Worm (Caenorhabditis elegans) whole organism, L1 larva: ENCODE data around the gene C48B4.9.

Source experiments
- C16A3.4 ChIP-seq: fragments of 150-350 bp; optimal IDR thresholded peaks from 2 replicates; lab custom pipeline; 2014; ENCODE audit warnings: missing biosample characterization, missing genetic modification characterization
- F16B12.6 ChIP-seq: fragments of 150-350 bp; optimal IDR thresholded peaks from 2 replicates; lab custom pipeline; 2014; ENCODE audit warnings: missing biosample characterization, missing genetic modification characterization
- aha-1 ChIP-seq: fragments of 150-350 bp; optimal IDR thresholded peaks from 2 replicates; lab custom pipeline; 2014; ENCODE audit warnings: missing biosample characterization, missing genetic modification characterization
- aly-2 ChIP-seq: fragments of 150-350 bp; optimal IDR thresholded peaks from 2 replicates; lab custom pipeline; 2014; ENCODE audit warnings: missing biosample characterization, missing genetic modification characterization
- blmp-1 ChIP-seq: fragments of 150-350 bp; optimal IDR thresholded peaks from 2 replicates; lab custom pipeline; 2014; ENCODE audit warnings: missing biosample characterization, missing genetic modification characterization
- ceh-63 ChIP-seq: fragments of 200-800 bp; sonication (Bioruptor generic); optimal IDR thresholded peaks from 2 replicates; lab custom pipeline; 2018; ENCODE audit warnings: mild to moderate bottlenecking, missing genetic modification characterization, missing compliant biosample characterization
- ceh-82 ChIP-seq, 3 experiments: fragments of 150-350 bp in 1 of 3; sonication (generic microtip) in 2 of 3; optimal IDR thresholded peaks; 2 replicates each; lab custom pipeline; 2014 to 2017; ENCODE audit warnings: missing biosample characterization in 3 of 3, missing genetic modification characterization in 3 of 3
- efl-1 ChIP-seq, 4 experiments: fragments of 150-350 bp; optimal IDR thresholded peaks in 3 of 4; peaks in 1 of 4; 1 replicate in 1 of 4; 2 replicates in 3 of 4; lab custom pipeline; 2014; ENCODE audit warnings: missing biosample characterization in 2 of 4, missing genetic modification characterization in 2 of 4, missing genetic modification reagents in 2 of 4
- efl-3 ChIP-seq: fragments of 200-800 bp; sonication (Bioruptor generic); optimal IDR thresholded peaks from 2 replicates; lab custom pipeline; 2018; ENCODE audit warnings: mild to moderate bottlenecking, missing genetic modification characterization, missing compliant biosample characterization
- ets-5 ChIP-seq: fragments of 200-800 bp; sonication (Bioruptor generic); IDR thresholded peaks from 2 replicates; pipeline ENCODE4 v1.3.6; 2022; ENCODE audit warnings: missing genetic modification characterization, missing compliant biosample characterization
- fkh-4 ChIP-seq: sonication (generic microtip); optimal IDR thresholded peaks from 2 replicates; lab custom pipeline; 2016; ENCODE audit warnings: missing compliant biosample characterization, missing genetic modification characterization, borderline replicate concordance
- fkh-8 ChIP-seq: sonication (generic microtip); optimal IDR thresholded peaks from 2 replicates; lab custom pipeline; 2016; ENCODE audit warnings: mild to moderate bottlenecking, missing genetic modification characterization, missing compliant biosample characterization
- grh-1 ChIP-seq: fragments of 200-800 bp; sonication (Bioruptor generic); IDR thresholded peaks from 2 replicates; pipeline ENCODE4 v1.3.6; 2022; ENCODE audit warnings: missing genetic modification reagents, missing genetic modification characterization, missing compliant biosample characterization
- hlh-17 ChIP-seq: fragments of 200-800 bp; sonication (Bioruptor generic); optimal IDR thresholded peaks from 2 replicates; lab custom pipeline; 2018; ENCODE audit warnings: missing genetic modification characterization, mild to moderate bottlenecking, missing compliant biosample characterization, moderate library complexity, borderline replicate concordance
- hlh-4 ChIP-seq: sonication (generic microtip); optimal IDR thresholded peaks from 2 replicates; lab custom pipeline; 2016; ENCODE audit warnings: mild to moderate bottlenecking, missing genetic modification characterization, missing compliant biosample characterization
- lin-13 ChIP-seq: fragments of 150-350 bp; optimal IDR thresholded peaks from 2 replicates; lab custom pipeline; 2014; ENCODE audit warnings: missing biosample characterization, missing genetic modification reagents, missing genetic modification characterization
- lin-14 ChIP-seq: fragments of 200-800 bp; sonication (Bioruptor generic); optimal IDR thresholded peaks from 2 replicates; lab custom pipeline; 2018; ENCODE audit warnings: mild to moderate bottlenecking, missing genetic modification characterization, moderate library complexity, missing compliant biosample characterization
- lin-15B ChIP-seq: fragments of 150-350 bp; sonication (generic microtip); optimal IDR thresholded peaks from 3 replicates; lab custom pipeline; 2014; ENCODE audit warnings: missing biosample characterization, missing genetic modification characterization
- lin-35 ChIP-seq, 2 experiments: fragments of 150-350 bp; optimal IDR thresholded peaks; 2 replicates each; lab custom pipeline; 2014; ENCODE audit warnings: missing biosample characterization in 2 of 2, missing genetic modification characterization in 2 of 2, missing genetic modification reagents in 2 of 2
- lin-39 ChIP-seq: fragments of 150-350 bp; optimal IDR thresholded peaks from 2 replicates; lab custom pipeline; 2014; ENCODE audit warnings: missing biosample characterization, missing genetic modification reagents, missing genetic modification characterization
- lir-3 ChIP-seq: sonication (generic microtip); optimal IDR thresholded peaks from 2 replicates; lab custom pipeline; 2016; ENCODE audit warnings: mild to moderate bottlenecking, missing genetic modification characterization, moderate library complexity, missing compliant biosample characterization; ENCODE audit not compliant: poor library complexity
- mdl-1 ChIP-seq, 2 experiments: fragments of 150-350 bp; optimal IDR thresholded peaks; 2 replicates each; lab custom pipeline; 2014 to 2017; ENCODE audit warnings: missing biosample characterization in 2 of 2, missing genetic modification characterization in 2 of 2, inconsistent platforms in 1 of 2
- mef-2 ChIP-seq: fragments of 150-350 bp; optimal IDR thresholded peaks from 2 replicates; lab custom pipeline; 2014; ENCODE audit warnings: missing biosample characterization, missing genetic modification characterization
- mep-1 ChIP-seq: fragments of 150-350 bp; optimal IDR thresholded peaks from 2 replicates; lab custom pipeline; 2014; ENCODE audit warnings: missing biosample characterization, missing genetic modification characterization
- nhr-12 ChIP-seq: sonication (generic microtip); optimal IDR thresholded peaks from 2 replicates; lab custom pipeline; 2017; ENCODE audit warnings: missing biosample characterization, missing genetic modification characterization
- nhr-19 ChIP-seq: fragments of 200-800 bp; sonication (Bioruptor generic); conservative IDR thresholded peaks from 2 replicates; pipeline ENCODE4 v1.3.6; 2022; ENCODE audit warnings: missing genetic modification characterization, missing compliant biosample characterization
- nhr-28 ChIP-seq: fragments of 150-350 bp; optimal IDR thresholded peaks from 2 replicates; lab custom pipeline; 2014; ENCODE audit warnings: missing biosample characterization, missing genetic modification characterization
- nhr-47 ChIP-seq: sonication (generic microtip); optimal IDR thresholded peaks from 2 replicates; lab custom pipeline; 2016; ENCODE audit warnings: mild to moderate bottlenecking, missing genetic modification characterization, moderate library complexity, missing compliant biosample characterization
- nhr-71 ChIP-seq: sonication (generic microtip); optimal IDR thresholded peaks from 2 replicates; lab custom pipeline; 2016; ENCODE audit warnings: mild to moderate bottlenecking, missing genetic modification characterization, moderate library complexity, missing compliant biosample characterization
- nhr-76 ChIP-seq: sonication (generic microtip); optimal IDR thresholded peaks from 2 replicates; lab custom pipeline; 2017; ENCODE audit warnings: missing biosample characterization, missing genetic modification characterization
- nhr-84 ChIP-seq: sonication (generic microtip); optimal IDR thresholded peaks from 2 replicates; lab custom pipeline; 2017; ENCODE audit warnings: missing biosample characterization, missing genetic modification characterization
- pag-3 ChIP-seq: sonication (generic microtip); optimal IDR thresholded peaks from 2 replicates; lab custom pipeline; 2017; ENCODE audit warnings: missing genetic modification characterization, mild to moderate bottlenecking, missing compliant biosample characterization, antibody characterized with exemption, borderline replicate concordance; ENCODE audit not compliant: insufficient read depth
- pax-3 ChIP-seq: fragments of 200-800 bp; sonication (Bioruptor generic); optimal IDR thresholded peaks from 2 replicates; lab custom pipeline; 2018; ENCODE audit warnings: mild to moderate bottlenecking, missing genetic modification characterization, moderate library complexity, missing compliant biosample characterization
- pqm-1 ChIP-seq: sonication (generic microtip); optimal IDR thresholded peaks from 3 replicates; lab custom pipeline; 2017; ENCODE audit warnings: missing biosample characterization, missing genetic modification characterization
- rnt-1 ChIP-seq: sonication (generic microtip); optimal IDR thresholded peaks from 2 replicates; lab custom pipeline; 2016; ENCODE audit warnings: mild to moderate bottlenecking, missing genetic modification characterization, moderate library complexity, missing compliant biosample characterization
- skn-1 ChIP-seq: fragments of 150-350 bp; optimal IDR thresholded peaks from 2 replicates; lab custom pipeline; 2014; ENCODE audit warnings: missing biosample characterization, missing genetic modification characterization
- swsn-7 ChIP-seq: sonication (generic microtip); optimal IDR thresholded peaks from 2 replicates; lab custom pipeline; 2016; ENCODE audit warnings: missing genetic modification characterization, missing compliant biosample characterization
- tbx-2 ChIP-seq: sonication (generic microtip); optimal IDR thresholded peaks from 2 replicates; lab custom pipeline; 2016; ENCODE audit warnings: missing genetic modification characterization, missing compliant biosample characterization
- unc-130 ChIP-seq: fragments of 150-350 bp; optimal IDR thresholded peaks from 2 replicates; lab custom pipeline; 2017; ENCODE audit warnings: missing biosample characterization, missing genetic modification characterization, inconsistent platforms
- unc-30 ChIP-seq: sonication (generic microtip); optimal IDR thresholded peaks from 2 replicates; lab custom pipeline; 2017; ENCODE audit warnings: missing biosample characterization, missing genetic modification characterization
- unc-98 ChIP-seq: fragments of 200-800 bp; sonication (Bioruptor generic); IDR thresholded peaks from 2 replicates; pipeline ENCODE4 v1.3.6; 2022; ENCODE audit warnings: missing genetic modification characterization, missing compliant biosample characterization
- vab-15 ChIP-seq: sonication (generic microtip); optimal IDR thresholded peaks from 2 replicates; lab custom pipeline; 2017; ENCODE audit warnings: missing genotype, mild to moderate bottlenecking, missing genetic modification characterization, missing compliant biosample characterization
- zip-4 ChIP-seq: fragments of 200-800 bp; sonication (Bioruptor generic); optimal IDR thresholded peaks from 2 replicates; lab custom pipeline; 2018; ENCODE audit warnings: mild to moderate bottlenecking, missing genetic modification characterization, moderate library complexity, missing compliant biosample characterization
- ztf-11 ChIP-seq, 2 experiments: sonication (generic microtip); optimal IDR thresholded peaks; 2 replicates each; lab custom pipeline; 2016 to 2017; ENCODE audit warnings: missing genetic modification characterization in 2 of 2, missing biosample characterization in 1 of 2, missing compliant biosample characterization in 1 of 2
- ztf-4 ChIP-seq: fragments of 150-350 bp; optimal IDR thresholded peaks from 2 replicates; lab custom pipeline; 2014; ENCODE audit warnings: missing biosample characterization, missing genetic modification characterization

Gene C48B4.9

DNA sequence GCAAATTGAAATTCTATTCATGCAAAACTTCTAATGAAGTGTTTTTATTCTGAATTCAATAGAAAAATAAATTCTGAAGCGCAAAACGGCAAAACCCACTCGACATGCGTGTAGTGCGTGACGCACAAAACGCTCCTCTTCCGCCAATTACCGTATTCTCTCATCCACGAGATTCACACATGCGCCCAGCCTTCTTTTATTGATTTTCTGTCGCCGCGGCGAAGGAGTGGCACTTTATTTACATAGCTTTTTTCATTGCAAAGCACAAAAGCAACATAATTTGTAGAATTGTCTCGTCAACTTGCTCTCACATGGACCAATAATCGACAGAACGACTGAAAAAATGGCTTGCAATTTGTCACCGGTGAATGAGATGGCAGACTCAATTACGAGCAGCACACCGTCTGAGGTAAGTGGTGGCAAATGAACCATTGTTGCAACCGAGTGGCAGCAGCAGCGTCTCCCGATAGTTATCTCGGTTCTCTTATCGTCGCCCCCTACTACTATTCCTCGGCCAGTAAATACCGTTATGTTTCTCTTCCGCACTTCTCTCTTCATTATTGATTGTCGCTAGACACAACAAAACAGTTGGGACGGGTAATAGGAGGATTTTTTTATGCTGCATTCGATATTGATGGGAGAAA lies 17.0 kb downstream of the C48B4.9 start, which contains the start of gene unc-16 (continued):
- TF ChIP-seq lin-13 (GFP tag; lab: Kevin White, UChicago): peak; percentile 90
- no peak for TF ChIP-seq unc-98
- peak; percentile 86 for TF ChIP-seq lin-35 (GFP tag; optimal IDR thresholded peaks at IDR 0.05; lab: Kevin White, UChicago)
- no peak for TF ChIP-seq hlh-17 (GFP tag; lab: Kevin White, UChicago)
- TF ChIP-seq aha-1 (tag; lab: Kevin White, UChicago): peak; percentile 67
- TF ChIP-seq rnt-1: peak; percentile 93
- TF ChIP-seq ets-5 (GFP tag; lab: Robert Waterston, UW): no peak
- peak; percentile 8 for TF ChIP-seq efl-3 (GFP tag; lab: Kevin White, UChicago)
- peak; percentile 78 to 92 (median 89) for TF ChIP-seq ceh-82 (tag; optimal IDR thresholded peaks at IDR 0.05; lab: Kevin White, UChicago)
- peak; percentile 90 for TF ChIP-seq fkh-8 (tag; lab: Kevin White, UChicago)
- TF ChIP-seq grh-1 (GFP tag; lab: Robert Waterston, UW): no peak; the same call in 1 of the 2 replicates
- peak; percentile 94 for TF ChIP-seq swsn-7
- peak; percentile 85 for TF ChIP-seq C16A3.4 (tag; lab: Kevin White, UChicago)
- TF ChIP-seq nhr-12: no peak
- peak; percentile 48 to 98 for TF ChIP-seq mdl-1 (tag; optimal IDR thresholded peaks at IDR 0.05; lab: Kevin White, UChicago)
- TF ChIP-seq unc-30: no peak
- TF ChIP-seq skn-1 (tag; lab: Kevin White, UChicago): peak; percentile 87
- TF ChIP-seq lir-3 (tag; lab: Kevin White, UChicago): peak; percentile 79
- TF ChIP-seq mep-1 (tag; lab: Kevin White, UChicago): peak; percentile 95
- TF ChIP-seq unc-130: peak; percentile 88
- TF ChIP-seq tbx-2 (tag; lab: Kevin White, UChicago): peak; percentile 93
- TF ChIP-seq lin-14: peak; percentile 95
- peak; percentile 35 for TF ChIP-seq lin-39 (tag; lab: Kevin White, UChicago)
- peak; percentile 44 for TF ChIP-seq mef-2 (tag; lab: Kevin White, UChicago)
- TF ChIP-seq pax-3 (tag; lab: Kevin White, UChicago): peak; percentile 69
- peak; percentile 63 for TF ChIP-seq fkh-4 (tag; lab: Kevin White, UChicago)
- peak; percentile 72 for TF ChIP-seq blmp-1 (tag; lab: Kevin White, UChicago)
- TF ChIP-seq nhr-71 (tag; lab: Kevin White, UChicago): peak; percentile 95
- TF ChIP-seq F16B12.6 (tag; lab: Kevin White, UChicago): peak; percentile 69
- peak; percentile 72 for TF ChIP-seq aly-2

ce11 chrIII:9544820-9545219 lies 18.3 kb downstream of the C48B4.9 start, which contains the start of gene ZK1098.12:
Gene ZK1098.12 (plus strand): TSS chrIII:9545120.
- no peak for TF ChIP-seq nhr-47 (tag; lab: Kevin White, UChicago)
- TF ChIP-seq efl-1 (optimal IDR thresholded peaks at IDR 0.05; lab: Kevin White, UChicago): no peak
- TF ChIP-seq efl-1 (GFP tag; optimal IDR thresholded peaks at IDR 0.05 in 1 of 2; lab: Kevin White, UChicago): peak in 1 of 2 experiments; percentile 76

ce11 chrIII:9544125-9544524 lies 19.0 kb downstream of the C48B4.9 start, which contains the start of gene ZK1098.9:
Gene ZK1098.9 (plus strand): TSS chrIII:9544425.
- TF ChIP-seq ztf-11 (tag; optimal IDR thresholded peaks at IDR 0.05; lab: Kevin White, UChicago) (no peak), zip-4 (GFP tag; lab: Kevin White, UChicago) (no peak), nhr-19 (GFP tag; lab: Robert Waterston, UW) (no peak), rnt-1 (no peak), C16A3.4 (tag; lab: Kevin White, UChicago) (no peak), nhr-84 (no peak), ceh-63 (GFP tag; lab: Kevin White, UChicago) (no peak), nhr-28 (tag; lab: Kevin White, UChicago) (no peak), pax-3 (tag; lab: Kevin White, UChicago) (no peak), pag-3 (tag; lab: Kevin White, UChicago) (no peak), nhr-76 (tag; lab: Kevin White, UChicago) (no peak), ztf-4 (tag; lab: Kevin White, UChicago) (no peak), lin-39 (tag; lab: Kevin White, UChicago) (no peak), hlh-4 (tag; lab: Kevin White, UChicago) (no peak), pqm-1 (tag; lab: Kevin White, UChicago) (no peak), vab-15 (tag; lab: Kevin White, UChicago) (no peak), lin-15B (no peak)
- TF ChIP-seq, all 84 proteins: peak for 0
